Worm (Caenorhabditis elegans) whole organism, early embryonic: ENCODE measurements around the gene C01G5.7.

Source experiments
- F13C5.2 ChIP-seq: sonication (generic microtip); optimal IDR thresholded peaks from 2 replicates; lab custom pipeline; 2017; ENCODE audit warnings: mild to moderate bottlenecking, missing genetic modification characterization, inconsistent platforms, missing compliant biosample characterization
- aly-1 ChIP-seq: sonication (generic microtip); optimal IDR thresholded peaks from 2 replicates; lab custom pipeline; 2016; ENCODE audit warnings: missing genetic modification characterization, missing compliant biosample characterization
- ama-1 ChIP-seq: fragments of 150-350 bp; optimal IDR thresholded peaks from 2 replicates; lab custom pipeline; 2014
- ets-7 ChIP-seq: sonication (generic microtip); optimal IDR thresholded peaks from 2 replicates; lab custom pipeline; 2016; ENCODE audit warnings: missing genotype, missing genetic modification characterization, missing compliant biosample characterization
- flt-1 ChIP-seq: fragments of 200-800 bp; sonication (Bioruptor generic); IDR thresholded peaks from 2 replicates; pipeline ENCODE4 v1.3.6; 2022; ENCODE audit warnings: missing genetic modification characterization, missing compliant biosample characterization
- hmbx-1 ChIP-seq: sonication (generic microtip); optimal IDR thresholded peaks from 2 replicates; lab custom pipeline; 2016; ENCODE audit warnings: mild to moderate bottlenecking, missing genetic modification characterization, missing compliant biosample characterization
- pes-1 ChIP-seq: fragments of 200-800 bp; sonication (Bioruptor generic); IDR thresholded peaks from 2 replicates; pipeline ENCODE4 v1.3.6; 2022; ENCODE audit warnings: missing genetic modification reagents, missing genetic modification characterization, missing compliant biosample characterization
- scrt-1 ChIP-seq: fragments of 200-800 bp; sonication (Bioruptor generic); IDR thresholded peaks from 2 replicates; pipeline ENCODE4 v1.3.6; 2022; ENCODE audit warnings: missing genetic modification characterization, missing compliant biosample characterization
- tbx-11 ChIP-seq: fragments of 200-800 bp; sonication (Bioruptor generic); IDR thresholded peaks from 2 replicates; pipeline ENCODE4 v1.3.6; 2022; ENCODE audit warnings: missing genetic modification characterization, missing compliant biosample characterization
- tbx-37 ChIP-seq: fragments of 200-800 bp; sonication (Bioruptor generic); conservative IDR thresholded peaks from 2 replicates; pipeline ENCODE4 v1.3.6; 2022; ENCODE audit warnings: missing genetic modification reagents, missing genetic modification characterization, missing compliant biosample characterization
- tra-4 ChIP-seq: sonication (generic microtip); optimal IDR thresholded peaks from 2 replicates; lab custom pipeline; 2017; ENCODE audit warnings: missing genetic modification characterization, missing compliant biosample characterization

DNA sequence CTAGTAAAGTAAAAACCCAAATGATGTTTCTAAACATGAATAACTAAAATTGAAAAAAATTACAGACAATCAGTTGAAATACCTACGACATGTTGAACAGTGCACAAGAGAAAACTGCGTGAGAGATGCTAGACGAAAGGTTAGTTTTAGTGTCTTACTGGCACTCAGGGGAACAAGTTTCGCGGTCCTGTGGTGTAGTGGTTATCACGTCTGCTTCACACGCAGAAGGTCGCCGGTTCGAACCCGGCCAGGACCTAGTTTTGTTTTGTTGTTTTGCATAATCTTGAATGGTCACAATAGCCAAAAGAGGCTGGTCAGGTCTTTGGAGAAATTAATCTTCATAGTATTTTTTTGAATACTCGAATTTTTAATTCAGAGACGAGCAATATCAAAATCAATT, 37.0 kb upstream of the C01G5.7 start:
- no peak for TF ChIP-seq ama-1 (lab: Kevin White, UChicago)
- TF ChIP-seq ets-7, result no peak
- no peak for TF ChIP-seq F13C5.2
- no peak for TF ChIP-seq flt-1 (GFP tag; lab: Robert Waterston, UW)
- TF ChIP-seq tbx-37 (GFP tag; lab: Robert Waterston, UW), result peak; percentile 28; the same call in 1 of the 2 replicates
- TF ChIP-seq tbx-11, result no peak
- no peak for TF ChIP-seq hmbx-1 (tag; lab: Kevin White, UChicago)
- TF ChIP-seq tra-4 (tag; lab: Kevin White, UChicago), result no peak
- 0 out of 2 replicates have a peak, but pooled peaks have one; percentile 34 for TF ChIP-seq scrt-1 (GFP tag; lab: Robert Waterston, UW)
- TF ChIP-seq pes-1 (GFP tag; lab: Robert Waterston, UW), result peak; percentile 72
- TF ChIP-seq aly-1 (tag; lab: Kevin White, UChicago), result no peak
